Worm (Caenorhabditis elegans): ENCODE data around the gene cpg-2.

cpg-2 gene

ce11 chrIII:7076386-7076785 lies 27.4 kb downstream of the cpg-2 start, which contains the start of gene ZK418.13:
Gene ZK418.13 (minus strand): TSS chrIII:7076486.
- no peak for TF ChIP-seq aly-2 (tag; optimal IDR thresholded peaks at IDR 0.05)
- TF ChIP-seq tlp-1 (tag; optimal IDR thresholded peaks at IDR 0.05): no peak

ce11 chrIII:7073801-7074386 lies 29.9 kb downstream of the cpg-2 start, which contains the start of gene ZK418.5:
Gene ZK418.5 (minus strand): TSS chrIII:7073851.
- TF ChIP-seq nhr-77 (tag; optimal IDR thresholded peaks at IDR 0.05): no peak
- no peak for TF ChIP-seq egl-27 (tag; optimal IDR thresholded peaks at IDR 0.05)
- no peak; the same call in 1 of the 2 replicates for TF ChIP-seq isw-1 (GFP tag; IDR thresholded peaks at IDR 0.05)
- peak; percentile 30 for TF ChIP-seq fos-1 (tag; optimal IDR thresholded peaks at IDR 0.05)
- no peak for TF ChIP-seq unc-62 (GFP tag; optimal IDR thresholded peaks at IDR 0.05)
- TF ChIP-seq mef-2 (tag; optimal IDR thresholded peaks at IDR 0.05): no peak
- TF ChIP-seq mdl-1 (tag; optimal IDR thresholded peaks at IDR 0.05): peak in 1 of 2 experiments; percentile 11
- TF ChIP-seq hlh-17 (GFP tag; optimal IDR thresholded peaks at IDR 0.05; ENCODE audit: borderline replicate concordance): no peak
- TF ChIP-seq lin-15B (tag; optimal IDR thresholded peaks at IDR 0.05): peak; percentile 27
- TF ChIP-seq sox-4 (tag; optimal IDR thresholded peaks at IDR 0.05): no peak
- no peak for TF ChIP-seq alr-1 (tag; optimal IDR thresholded peaks at IDR 0.05; ENCODE audit: borderline replicate concordance)
- TF ChIP-seq fkh-10 (GFP tag; optimal IDR thresholded peaks at IDR 0.05): no peak
- no peak for TF ChIP-seq ztf-4 (tag; optimal IDR thresholded peaks at IDR 0.05)
- peak; percentile 45 for TF ChIP-seq nhr-90 (tag; optimal IDR thresholded peaks at IDR 0.05; ENCODE audit: poor library complexity)
- peak; percentile 66 for TF ChIP-seq F16B12.6 (tag; optimal IDR thresholded peaks at IDR 0.05)
- TF ChIP-seq nhr-71 (tag; optimal IDR thresholded peaks at IDR 0.05): peak; percentile 70
- no peak for TF ChIP-seq grh-1 (GFP tag; IDR thresholded peaks at IDR 0.05)
- TF ChIP-seq nhr-19 (GFP tag; conservative IDR thresholded peaks at IDR 0.05): peak; percentile 55
- no peak for TF ChIP-seq ets-5 (GFP tag; IDR thresholded peaks at IDR 0.05)
- TF ChIP-seq mep-1 (tag; optimal IDR thresholded peaks at IDR 0.05): peak; percentile 42
- no peak for TF ChIP-seq zip-4 (GFP tag; optimal IDR thresholded peaks at IDR 0.05)
- TF ChIP-seq snu-23 (GFP tag; optimal IDR thresholded peaks at IDR 0.05): peak; percentile 54
- no peak for TF ChIP-seq nhr-28 (tag; optimal IDR thresholded peaks at IDR 0.05)
- no peak for TF ChIP-seq nhr-237 (tag; optimal IDR thresholded peaks at IDR 0.05)
- TF ChIP-seq ces-1 (GFP tag; optimal IDR thresholded peaks at IDR 0.05): no peak
- no peak for TF ChIP-seq ama-1 (optimal IDR thresholded peaks at IDR 0.05)
- no peak for TF ChIP-seq tlp-1 (tag; optimal IDR thresholded peaks at IDR 0.05)
- TF ChIP-seq nhr-20 (tag; optimal IDR thresholded peaks at IDR 0.05): peak; percentile 48
- no peak for TF ChIP-seq Y116A8C.19 (tag; optimal IDR thresholded peaks at IDR 0.05; ENCODE audit: borderline replicate concordance)
- TF ChIP-seq unc-98 (GFP tag; IDR thresholded peaks at IDR 0.05): no peak
- peak; percentile 75 for TF ChIP-seq nhr-47 (tag; optimal IDR thresholded peaks at IDR 0.05)
- TF ChIP-seq lsy-2 (tag; optimal IDR thresholded peaks at IDR 0.05): peak; percentile 73 to 82
- no peak for TF ChIP-seq pqm-1 (tag; optimal IDR thresholded peaks at IDR 0.05)
- peak; percentile 97 to 99 for TF ChIP-seq lin-35 (GFP tag; optimal IDR thresholded peaks at IDR 0.05)
- no peak for TF ChIP-seq hlh-4 (tag; optimal IDR thresholded peaks at IDR 0.05)
- TF ChIP-seq unc-86 (tag; optimal IDR thresholded peaks at IDR 0.05): peak; percentile 36
- TF ChIP-seq blmp-1 (tag; optimal IDR thresholded peaks at IDR 0.05): peak; percentile 6
- peak; percentile 92 to 97 (median 96) for TF ChIP-seq dpl-1 (GFP tag; optimal IDR thresholded peaks at IDR 0.05)
- peak; percentile 15 for TF ChIP-seq lin-39 (tag; optimal IDR thresholded peaks at IDR 0.05)
- TF ChIP-seq C16A3.4 (tag; optimal IDR thresholded peaks at IDR 0.05): peak; percentile 79
- no peak for TF ChIP-seq nhr-12 (tag; optimal IDR thresholded peaks at IDR 0.05)
- no peak for TF ChIP-seq zag-1 (tag; optimal IDR thresholded peaks at IDR 0.05)
- peak; percentile 58 for TF ChIP-seq nhr-85 (tag)
- no peak for TF ChIP-seq mab-9 (GFP tag; IDR thresholded peaks at IDR 0.05)
- no peak for TF ChIP-seq C34B4.2 (tag; optimal IDR thresholded peaks at IDR 0.05)
- no peak for TF ChIP-seq nhr-11 (tag; optimal IDR thresholded peaks at IDR 0.05)
- TF ChIP-seq rnt-1 (tag; optimal IDR thresholded peaks at IDR 0.05): peak; percentile 78
- no peak for TF ChIP-seq efl-3 (GFP tag; optimal IDR thresholded peaks at IDR 0.05)
- TF ChIP-seq dsc-1 (tag; optimal IDR thresholded peaks at IDR 0.05): no peak
- no peak for TF ChIP-seq fkh-4 (tag; optimal IDR thresholded peaks at IDR 0.05; ENCODE audit: borderline replicate concordance)

Data from whole organism, L1 larva.